Worm (Caenorhabditis elegans) whole organism, L2 larva: ENCODE measurements around the gene clec-20.

Experiments
- F13H6.1 ChIP-seq: sonication (generic microtip); optimal IDR thresholded peaks from 2 replicates; lab custom pipeline; 2016; ENCODE audit warnings: missing genetic modification characterization, missing compliant biosample characterization
- ZK546.5 ChIP-seq: sonication (generic microtip); optimal IDR thresholded peaks from 2 replicates; lab custom pipeline; 2017; ENCODE audit warnings: missing biosample characterization, missing genetic modification characterization
- egl-27 ChIP-seq: sonication (generic microtip); optimal IDR thresholded peaks from 3 replicates; lab custom pipeline; 2017; ENCODE audit warnings: missing biosample characterization, missing genetic modification reagents, missing genetic modification characterization
- lin-39 ChIP-seq: fragments of 150-350 bp; optimal IDR thresholded peaks from 2 replicates; lab custom pipeline; 2014; ENCODE audit warnings: missing biosample characterization, missing genetic modification reagents, missing genetic modification characterization
- lsy-2 ChIP-seq, 2 experiments: fragments of 150-350 bp in 1 of 2; sonication (generic microtip) in 1 of 2; optimal IDR thresholded peaks; 2 replicates each; lab custom pipeline; 2014 to 2017; ENCODE audit warnings: missing biosample characterization in 2 of 2, missing genetic modification characterization in 2 of 2
- mab-5 ChIP-seq: fragments of 150-350 bp; optimal IDR thresholded peaks from 2 replicates; lab custom pipeline; 2014; ENCODE audit warnings: missing biosample characterization, missing genetic modification characterization
- nhr-12 ChIP-seq: fragments of 150-350 bp; optimal IDR thresholded peaks from 2 replicates; lab custom pipeline; 2014; ENCODE audit warnings: missing biosample characterization, missing genetic modification characterization
- unc-39 ChIP-seq: fragments of 150-350 bp; optimal IDR thresholded peaks from 2 replicates; lab custom pipeline; 2014; ENCODE audit warnings: missing biosample characterization, missing genetic modification characterization
- zag-1 ChIP-seq: fragments of 150-350 bp; optimal IDR thresholded peaks from 2 replicates; lab custom pipeline; 2014; ENCODE audit warnings: missing biosample characterization, missing genetic modification characterization

- no peak for TF ChIP-seq ZK546.5 (tag; lab: Kevin White, UChicago)
- TF ChIP-seq mab-5 = no peak
- TF ChIP-seq lsy-2 (tag; optimal IDR thresholded peaks at IDR 0.05; lab: Kevin White, UChicago) = no peak
- TF ChIP-seq zag-1 (tag; lab: Kevin White, UChicago) = no peak
- TF ChIP-seq egl-27 (tag; lab: Kevin White, UChicago) = no peak
- no peak for TF ChIP-seq lin-39
- TF ChIP-seq nhr-12 (tag; lab: Kevin White, UChicago) = no peak
- TF ChIP-seq F13H6.1 (tag; lab: Kevin White, UChicago) = no peak
- TF ChIP-seq unc-39 (tag; lab: Kevin White, UChicago) = no peak
Measured at ce11 chrII:1625666-1626065, 30.6 kb upstream of the clec-20 start, which contains the start of gene C08E3.14.
